Fruit fly (Drosophila melanogaster) whole organism: ENCODE data around the gene CG34302.

Experiments
- CG8478 ChIP-seq: fragments of >200 bp; optimal IDR thresholded peaks from 2 replicates; lab custom pipeline; 2018; ENCODE audit warnings: inconsistent platforms
- Dll ChIP-seq: fragments of >200 bp; optimal IDR thresholded peaks from 2 replicates; lab custom pipeline; 2017
- pan ChIP-seq: fragments of >200 bp; optimal IDR thresholded peaks from 2 replicates; lab custom pipeline; 2017
- psq ChIP-seq: fragments of >200 bp; optimal IDR thresholded peaks from 2 replicates; lab custom pipeline; 2017

dm6 chr3R:9857785-9858184 is 34.2 kb upstream of the CG34302 start:
- TF ChIP-seq CG8478 (lab: Kevin White, UChicago) (no peak), psq (lab: Kevin White, UChicago) (no peak), Dll (lab: Kevin White, UChicago) (no peak), pan (lab: Kevin White, UChicago) (no peak)
